Worm (Caenorhabditis elegans) whole organism, L1 larva: Measurements from ENCODE around the gene C09B9.4.

Experiments
- dpl-1 ChIP-seq, 3 experiments: fragments of 150-350 bp in 2 of 3; sonication (generic microtip) in 1 of 3; optimal IDR thresholded peaks; 2 replicates each; lab custom pipeline; 2014 to 2017; ENCODE audit warnings: missing biosample characterization in 3 of 3, missing genetic modification characterization in 3 of 3, missing genetic modification reagents in 3 of 3
- efl-1 ChIP-seq, 4 experiments: fragments of 150-350 bp; optimal IDR thresholded peaks in 3 of 4; peaks in 1 of 4; 1 replicate in 1 of 4; 2 replicates in 3 of 4; lab custom pipeline; 2014; ENCODE audit warnings: missing biosample characterization in 2 of 4, missing genetic modification characterization in 2 of 4, missing genetic modification reagents in 2 of 4
- nhr-76 ChIP-seq: sonication (generic microtip); optimal IDR thresholded peaks from 2 replicates; lab custom pipeline; 2017; ENCODE audit warnings: missing biosample characterization, missing genetic modification characterization

C09B9.4 gene

DNA sequence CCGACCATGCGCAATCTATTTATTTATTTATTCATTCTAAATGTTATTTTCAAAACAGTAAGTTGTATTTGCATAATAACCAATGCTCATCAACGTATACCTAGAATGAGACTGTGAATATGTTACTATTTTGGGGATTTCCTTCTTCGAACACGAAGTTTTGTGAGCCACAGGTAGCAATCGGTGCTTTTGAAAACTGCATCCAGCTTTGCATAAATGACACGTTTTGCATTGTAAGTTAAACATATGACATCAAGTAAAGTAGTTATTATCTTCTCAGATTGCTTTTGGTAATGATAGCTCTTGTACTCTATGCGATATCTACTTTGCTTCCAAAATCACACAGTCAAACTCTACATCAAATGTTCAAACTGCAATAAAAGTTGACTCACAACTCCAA lies 50.7 kb downstream of the C09B9.4 start, which contains the start of gene E03H12.4:
TSS of gene E03H12.4 (plus strand) at position 120 of the 400 bp plus-strand sequence.
- no peak for TF ChIP-seq nhr-76 (tag; lab: Kevin White, UChicago)
- no peak for TF ChIP-seq dpl-1 (GFP tag; optimal IDR thresholded peaks at IDR 0.05; lab: Kevin White, UChicago)
- no peak for TF ChIP-seq efl-1 (optimal IDR thresholded peaks at IDR 0.05; lab: Kevin White, UChicago)
- TF ChIP-seq efl-1 (GFP tag; optimal IDR thresholded peaks at IDR 0.05 in 1 of 2; lab: Kevin White, UChicago) = peak in 1 of 2 experiments; percentile 79
